Fruit fly (Drosophila melanogaster): ENCODE results near the gene Itgbn.

DNA sequence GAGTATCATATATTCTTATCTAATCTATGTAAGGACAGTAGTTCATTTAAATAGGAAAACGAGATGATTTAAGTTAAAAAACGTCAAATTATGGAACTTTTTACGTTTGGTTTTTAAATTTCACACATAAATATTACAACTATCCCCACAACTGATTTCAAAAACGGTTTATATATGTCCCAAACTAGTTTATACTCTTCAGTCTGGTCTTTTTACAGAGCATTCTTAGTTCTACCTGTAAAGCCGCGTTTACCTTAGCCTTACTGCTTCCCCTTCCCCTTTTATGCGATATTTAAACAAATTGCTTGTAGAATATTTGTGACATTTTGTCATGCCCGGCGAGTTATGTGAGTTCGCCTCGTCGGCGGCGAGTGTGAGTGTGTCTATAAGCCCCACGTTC, 36.7 kb upstream of the Itgbn start:
- TF ChIP-seq CG8478 (optimal IDR thresholded peaks at IDR 0.05) (no peak), usp (GFP tag; optimal IDR thresholded peaks at IDR 0.05) (no peak), pan (optimal IDR thresholded peaks at IDR 0.05) (no peak), psq (optimal IDR thresholded peaks at IDR 0.05) (no peak), EcR (GFP tag; optimal IDR thresholded peaks at IDR 0.05) (no peak)

Measured in whole organism.